Worm (Caenorhabditis elegans) whole organism, young adult: ENCODE measurements around the gene gcy-7.

Source experiments
- B0019.2 ChIP-seq: fragments of 200-800 bp; sonication (Bioruptor generic); conservative IDR thresholded peaks from 2 replicates; pipeline ENCODE4 v1.3.6; 2022; ENCODE audit warnings: missing genetic modification reagents, missing genetic modification characterization, missing compliant biosample characterization
- B0261.1 ChIP-seq: sonication (generic microtip); optimal IDR thresholded peaks from 2 replicates; lab custom pipeline; 2016; ENCODE audit warnings: mild to moderate bottlenecking, missing genetic modification characterization, moderate library complexity, missing compliant biosample characterization
- C17E4.6 ChIP-seq: fragments of 200-800 bp; sonication (Bioruptor generic); IDR thresholded peaks from 2 replicates; pipeline ENCODE4 v1.3.6; 2022; ENCODE audit warnings: missing genetic modification reagents, missing genetic modification characterization, missing compliant biosample characterization
- F23B12.7 ChIP-seq: sonication (generic microtip); optimal IDR thresholded peaks from 2 replicates; lab custom pipeline; 2017; ENCODE audit warnings: missing genetic modification characterization, mild to moderate bottlenecking, missing compliant biosample characterization, antibody characterized with exemption, moderate library complexity; ENCODE audit not compliant: insufficient read depth
- F49E8.2 ChIP-seq: sonication (generic microtip); optimal IDR thresholded peaks from 3 replicates; lab custom pipeline; 2017; ENCODE audit warnings: missing genetic modification characterization, mild to moderate bottlenecking, missing compliant biosample characterization, antibody characterized with exemption, moderate library complexity; ENCODE audit not compliant: insufficient read depth
- F52B5.7 ChIP-seq: sonication (generic microtip); optimal IDR thresholded peaks from 2 replicates; lab custom pipeline; 2016; ENCODE audit warnings: mild to moderate bottlenecking, missing genetic modification characterization, missing compliant biosample characterization
- F55B11.4 ChIP-seq: sonication (generic microtip); optimal IDR thresholded peaks from 2 replicates; lab custom pipeline; 2016; ENCODE audit warnings: missing compliant biosample characterization, missing genetic modification characterization, borderline replicate concordance; ENCODE audit not compliant: insufficient read depth
- K11D2.4 ChIP-seq: fragments of 200-800 bp; sonication (Bioruptor generic); IDR thresholded peaks from 2 replicates; pipeline ENCODE4 v1.3.6; 2022; ENCODE audit warnings: missing genetic modification reagents, missing genetic modification characterization, missing compliant biosample characterization
- K12H6.12 ChIP-seq: fragments of 200-800 bp; sonication (Bioruptor generic); optimal IDR thresholded peaks from 2 replicates; lab custom pipeline; 2018; ENCODE audit warnings: mild to moderate bottlenecking, missing genetic modification characterization, missing compliant biosample characterization
- Y53G8AR.9 ChIP-seq: fragments of 200-800 bp; sonication (Bioruptor generic); conservative IDR thresholded peaks from 2 replicates; pipeline ENCODE4 v1.3.6; 2022; ENCODE audit warnings: missing genetic modification reagents, missing genetic modification characterization, missing compliant biosample characterization
- Y95B8A.8 ChIP-seq: fragments of 200-800 bp; sonication (Bioruptor generic); IDR thresholded peaks from 2 replicates; pipeline ENCODE4 v1.3.6; 2022; ENCODE audit warnings: missing genetic modification reagents, missing genetic modification characterization, missing compliant biosample characterization
- aptf-2 ChIP-seq: fragments of 200-800 bp; sonication (Bioruptor generic); conservative IDR thresholded peaks from 2 replicates; pipeline ENCODE4 v1.3.6; 2022; ENCODE audit warnings: missing genetic modification reagents, missing genetic modification characterization, missing compliant biosample characterization
- aptf-3 ChIP-seq: fragments of 200-800 bp; sonication (Bioruptor generic); IDR thresholded peaks from 2 replicates; pipeline ENCODE4 v1.3.6; 2022; ENCODE audit warnings: missing genetic modification characterization, missing compliant biosample characterization
- atf-7 ChIP-seq: sonication (generic microtip); optimal IDR thresholded peaks from 2 replicates; lab custom pipeline; 2017; ENCODE audit warnings: mild to moderate bottlenecking, missing genetic modification characterization, missing compliant biosample characterization
- attf-5 ChIP-seq: fragments of 200-800 bp; sonication (Bioruptor generic); optimal IDR thresholded peaks from 2 replicates; lab custom pipeline; 2018; ENCODE audit warnings: mild to moderate bottlenecking, missing genetic modification characterization, missing compliant biosample characterization
- attf-6 ChIP-seq: fragments of 200-800 bp; sonication (Bioruptor generic); IDR thresholded peaks from 2 replicates; pipeline ENCODE4 v1.3.6; 2022; ENCODE audit warnings: missing genetic modification reagents, missing genetic modification characterization, missing compliant biosample characterization
- bed-1 ChIP-seq: fragments of 200-800 bp; sonication (Bioruptor generic); IDR thresholded peaks from 2 replicates; pipeline ENCODE4 v1.3.6; 2022; ENCODE audit warnings: missing genetic modification reagents, missing genetic modification characterization, missing compliant biosample characterization
- ceh-40 ChIP-seq: fragments of 200-800 bp; sonication (Bioruptor generic); IDR thresholded peaks from 2 replicates; pipeline ENCODE4 v1.3.6; 2022; ENCODE audit warnings: missing genetic modification characterization, missing compliant biosample characterization
- ceh-58 ChIP-seq: fragments of 200-800 bp; sonication (Bioruptor generic); IDR thresholded peaks from 2 replicates; pipeline ENCODE4 v1.3.6; 2022; ENCODE audit warnings: missing genetic modification characterization, missing compliant biosample characterization
- ceh-91 ChIP-seq: fragments of 200-800 bp; sonication (Bioruptor generic); IDR thresholded peaks from 2 replicates; pipeline ENCODE4 v1.3.6; 2022; ENCODE audit warnings: missing genetic modification reagents, missing genetic modification characterization, missing compliant biosample characterization
- chd-7 ChIP-seq: sonication (generic microtip); optimal IDR thresholded peaks from 2 replicates; lab custom pipeline; 2016; ENCODE audit warnings: mild to moderate bottlenecking, missing genetic modification characterization, moderate library complexity, missing compliant biosample characterization
- egl-18 ChIP-seq: fragments of 200-800 bp; sonication (Bioruptor generic); IDR thresholded peaks from 2 replicates; pipeline ENCODE4 v1.3.6; 2022; ENCODE audit warnings: missing genetic modification reagents, missing genetic modification characterization, missing compliant biosample characterization
- egl-44 ChIP-seq: fragments of 200-800 bp; sonication (Bioruptor generic); IDR thresholded peaks from 2 replicates; pipeline ENCODE4 v1.3.6; 2022; ENCODE audit warnings: missing genetic modification reagents, missing genetic modification characterization, missing compliant biosample characterization
- ekl-4 ChIP-seq: fragments of 200-800 bp; sonication (Bioruptor generic); IDR thresholded peaks from 2 replicates; pipeline ENCODE4 v1.3.6; 2022; ENCODE audit warnings: missing genetic modification reagents, missing genetic modification characterization, missing compliant biosample characterization
- ets-4 ChIP-seq: fragments of 200-800 bp; sonication (Bioruptor generic); optimal IDR thresholded peaks from 2 replicates; lab custom pipeline; 2018; ENCODE audit warnings: mild to moderate bottlenecking, missing genetic modification characterization, missing compliant biosample characterization
- gei-17 ChIP-seq: fragments of 200-800 bp; sonication (Bioruptor generic); optimal IDR thresholded peaks from 2 replicates; lab custom pipeline; 2018; ENCODE audit warnings: mild to moderate bottlenecking, missing genetic modification characterization, missing compliant biosample characterization
- hlh-26 ChIP-seq: fragments of 200-800 bp; sonication (Bioruptor generic); conservative IDR thresholded peaks from 2 replicates; pipeline ENCODE4 v1.3.6; 2022; ENCODE audit warnings: missing genetic modification reagents, missing genetic modification characterization, missing compliant biosample characterization
- hmg-1.2 ChIP-seq: fragments of 200-800 bp; sonication (Bioruptor generic); IDR thresholded peaks from 2 replicates; pipeline ENCODE4 v1.3.6; 2022; ENCODE audit warnings: missing genetic modification reagents, missing genetic modification characterization, missing compliant biosample characterization
- hrde-1 ChIP-seq: sonication (generic microtip); optimal IDR thresholded peaks from 2 replicates; lab custom pipeline; 2016; ENCODE audit warnings: missing genetic modification characterization, mild to moderate bottlenecking, missing compliant biosample characterization, moderate library complexity, missing genotype, missing genetic modification reagents, borderline replicate concordance
- lag-1 ChIP-seq: fragments of 200-800 bp; sonication (Bioruptor generic); IDR thresholded peaks from 2 replicates; pipeline ENCODE4 v1.3.6; 2022; ENCODE audit warnings: missing genetic modification reagents, missing genetic modification characterization, missing compliant biosample characterization
- lin-35 ChIP-seq, 3 experiments: fragments of 150-350 bp in 2 of 3; sonication (generic microtip) in 1 of 3; optimal IDR thresholded peaks; 2 replicates each; lab custom pipeline; 2014 to 2018; ENCODE audit warnings: missing biosample characterization in 3 of 3, missing genetic modification characterization in 3 of 3, missing genetic modification reagents in 3 of 3
- lir-1 ChIP-seq: fragments of 200-800 bp; sonication (Bioruptor generic); conservative IDR thresholded peaks from 2 replicates; pipeline ENCODE4 v1.3.6; 2022; ENCODE audit warnings: missing genetic modification reagents, missing genetic modification characterization, missing compliant biosample characterization
- lsl-1 ChIP-seq: fragments of 200-800 bp; sonication (Bioruptor generic); optimal IDR thresholded peaks from 2 replicates; lab custom pipeline; 2018; ENCODE audit warnings: mild to moderate bottlenecking, missing genetic modification characterization, moderate library complexity, missing compliant biosample characterization
- madf-6 ChIP-seq: fragments of 200-800 bp; sonication (Bioruptor generic); IDR thresholded peaks from 2 replicates; pipeline ENCODE4 v1.3.6; 2022; ENCODE audit warnings: missing genetic modification reagents, missing genetic modification characterization, missing compliant biosample characterization
- madf-8 ChIP-seq: fragments of 200-800 bp; sonication (Bioruptor generic); conservative IDR thresholded peaks from 2 replicates; pipeline ENCODE4 v1.3.6; 2022; ENCODE audit warnings: missing genetic modification reagents, missing genetic modification characterization, missing compliant biosample characterization
- nfyb-1 ChIP-seq: fragments of 200-800 bp; sonication (Bioruptor generic); IDR thresholded peaks from 2 replicates; pipeline ENCODE4 v1.3.6; 2022; ENCODE audit warnings: missing genetic modification reagents, missing genetic modification characterization, missing compliant biosample characterization
- nhr-179 ChIP-seq: sonication (generic microtip); optimal IDR thresholded peaks from 2 replicates; lab custom pipeline; 2016; ENCODE audit warnings: mild to moderate bottlenecking, missing genetic modification characterization, missing compliant biosample characterization
- nhr-80 ChIP-seq: sonication (generic microtip); optimal IDR thresholded peaks from 2 replicates; lab custom pipeline; 2016; ENCODE audit warnings: missing genetic modification characterization, missing compliant biosample characterization
- sdz-38 ChIP-seq: sonication (generic microtip); optimal IDR thresholded peaks from 2 replicates; lab custom pipeline; 2016; ENCODE audit warnings: missing genotype, missing genetic modification characterization, missing compliant biosample characterization
- snpc-1.1 ChIP-seq: sonication (generic microtip); optimal IDR thresholded peaks from 2 replicates; lab custom pipeline; 2017; ENCODE audit warnings: missing genetic modification characterization, mild to moderate bottlenecking, missing compliant biosample characterization, antibody characterized with exemption, moderate library complexity, missing genotype, missing genetic modification reagents; ENCODE audit not compliant: insufficient read depth
- snpc-1.3 ChIP-seq: sonication (generic microtip); optimal IDR thresholded peaks from 2 replicates; lab custom pipeline; 2017; ENCODE audit warnings: missing genetic modification characterization, mild to moderate bottlenecking, missing compliant biosample characterization, antibody characterized with exemption, moderate library complexity, missing genotype, missing genetic modification reagents; ENCODE audit not compliant: insufficient read depth
- tbx-9 ChIP-seq: sonication (generic microtip); optimal IDR thresholded peaks from 2 replicates; lab custom pipeline; 2016; ENCODE audit warnings: borderline replicate concordance, missing genetic modification characterization, inconsistent platforms, missing compliant biosample characterization
- tlf-1 ChIP-seq: fragments of 200-800 bp; sonication (Bioruptor generic); optimal IDR thresholded peaks from 2 replicates; lab custom pipeline; 2018; ENCODE audit warnings: mild to moderate bottlenecking, missing genetic modification characterization, missing compliant biosample characterization
- unc-62 ChIP-seq: fragments of 150-350 bp; optimal IDR thresholded peaks from 2 replicates; lab custom pipeline; 2014; ENCODE audit warnings: missing biosample characterization, missing genetic modification reagents, missing genetic modification characterization
- ztf-28 ChIP-seq: fragments of 200-800 bp; sonication (Bioruptor generic); IDR thresholded peaks from 2 replicates; pipeline ENCODE4 v1.3.6; 2022; ENCODE audit warnings: missing genetic modification reagents, missing genetic modification characterization, missing compliant biosample characterization
- ztf-3 ChIP-seq: fragments of 200-800 bp; sonication (Bioruptor generic); optimal IDR thresholded peaks from 2 replicates; lab custom pipeline; 2018; ENCODE audit warnings: mild to moderate bottlenecking, missing genetic modification characterization, missing compliant biosample characterization
- ztf-6 ChIP-seq: fragments of 200-800 bp; sonication (Bioruptor generic); IDR thresholded peaks from 2 replicates; pipeline ENCODE4 v1.3.6; 2022; ENCODE audit warnings: missing genetic modification reagents, missing genetic modification characterization, missing compliant biosample characterization

gcy-7 gene

ce11 chrV:8348959-8349389 lies 38.2 kb upstream of the gcy-7 start (continued):
- TF ChIP-seq lag-1 (no peak), hmg-1.2 (GFP tag; lab: Robert Waterston, UW) (peak; percentile 97), ets-4 (peak; percentile 34), nfyb-1 (GFP tag; lab: Robert Waterston, UW) (peak; percentile 92), egl-18 (GFP tag; lab: Robert Waterston, UW) (0 out of 2 replicates have a peak, but pooled peaks have one; percentile 9), aptf-2 (GFP tag; lab: Robert Waterston, UW) (peak; percentile 92), gei-17 (GFP tag; lab: Kevin White, UChicago) (peak; percentile 65), attf-5 (peak; percentile 46), atf-7 (peak; percentile 65), ceh-58 (GFP tag; lab: Robert Waterston, UW) (no peak), B0261.1 (tag; lab: Kevin White, UChicago) (peak; percentile 42), sdz-38 (tag; lab: Kevin White, UChicago) (peak; percentile 54), nhr-179 (tag; lab: Kevin White, UChicago) (peak; percentile 57), ztf-28 (GFP tag; lab: Robert Waterston, UW) (0 out of 2 replicates have a peak, but pooled peaks have one; percentile 56), ekl-4 (GFP tag; lab: Robert Waterston, UW) (peak; percentile 94), F23B12.7 (tag; lab: Kevin White, UChicago) (peak; percentile 94), F52B5.7 (tag; lab: Kevin White, UChicago) (peak; percentile 46), madf-8 (peak; percentile 66), ztf-6 (GFP tag; lab: Robert Waterston, UW) (no peak), chd-7 (tag; lab: Kevin White, UChicago) (peak; percentile 78), hlh-26 (no peak), egl-44 (GFP tag; lab: Robert Waterston, UW) (peak; percentile 86), Y95B8A.8 (no peak), bed-1 (GFP tag; lab: Robert Waterston, UW) (no peak), tlf-1 (GFP tag; lab: Kevin White, UChicago) (peak; percentile 67), Y53G8AR.9 (peak; percentile 85), F49E8.2 (tag; lab: Kevin White, UChicago) (peak; percentile 96), unc-62 (GFP tag; lab: Kevin White, UChicago) (no peak), K12H6.12 (tag; lab: Kevin White, UChicago) (peak; percentile 28), nhr-80 (tag; lab: Kevin White, UChicago) (peak; percentile 75), lsl-1 (GFP tag; lab: Kevin White, UChicago) (peak; percentile 81), madf-6 (GFP tag; lab: Robert Waterston, UW) (peak; percentile 93), B0019.2 (GFP tag; lab: Robert Waterston, UW) (0 out of 2 replicates have a peak, but pooled peaks have one; percentile 49), aptf-3 (GFP tag; lab: Robert Waterston, UW) (peak; percentile 61; the same call in 1 of the 2 replicates), lin-35 (GFP tag; optimal IDR thresholded peaks at IDR 0.05; lab: Kevin White, UChicago) (peak in 2 of 3 experiments; percentile 16 to 80), tbx-9 (tag; lab: Kevin White, UChicago) (no peak), hrde-1 (tag; lab: Kevin White, UChicago) (peak; percentile 89), C17E4.6 (GFP tag; lab: Robert Waterston, UW) (peak; percentile 72; the same call in 1 of the 2 replicates), ceh-40 (GFP tag; lab: Robert Waterston, UW) (no peak), ztf-3 (GFP tag; lab: Kevin White, UChicago) (peak; percentile 15), lir-1 (GFP tag; lab: Robert Waterston, UW) (0 out of 2 replicates have a peak, but pooled peaks have one; percentile 10), K11D2.4 (GFP tag; lab: Robert Waterston, UW) (peak; percentile 65; the same call in 1 of the 2 replicates), snpc-1.1 (tag; lab: Kevin White, UChicago) (peak; percentile 99), attf-6 (peak; percentile 95; the same call in 1 of the 2 replicates), snpc-1.3 (tag; lab: Kevin White, UChicago) (peak; percentile 98), ceh-91 (GFP tag; lab: Robert Waterston, UW) (peak; percentile 47), F55B11.4 (no peak)
